Fruit fly (Drosophila melanogaster) whole organism, embryonic: ENCODE results near the gene Mgat4b.

Experiments
- ATbp ChIP-seq: fragments of 200-800 bp; sonication (Bioruptor generic); optimal IDR thresholded peaks from 2 replicates; lab custom pipeline; 2017; ENCODE audit warnings: missing biosample characterization, mild to moderate bottlenecking, missing genetic modification characterization, missing genetic modification reagents
- Atf-2 ChIP-seq: fragments of 200-800 bp; sonication (Bioruptor generic); optimal IDR thresholded peaks from 2 replicates; lab custom pipeline; 2016; ENCODE audit warnings: missing biosample characterization, missing genetic modification characterization
- CG11696 ChIP-seq: fragments of 200-800 bp; sonication (Bioruptor generic); IDR thresholded peaks from 2 replicates; pipeline ENCODE4 v1.3.6; 2022; ENCODE audit warnings: missing biosample characterization, missing genetic modification characterization
- CG15514 ChIP-seq: fragments of 200-800 bp; sonication (Bioruptor generic); optimal IDR thresholded peaks from 3 replicates; lab custom pipeline; 2017; ENCODE audit warnings: missing biosample characterization, missing genetic modification characterization, mild to moderate bottlenecking, moderate library complexity, missing genetic modification reagents
- CG18599 ChIP-seq: fragments of 200-800 bp; sonication (Bioruptor generic); optimal IDR thresholded peaks from 3 replicates; lab custom pipeline; 2017; ENCODE audit warnings: missing biosample characterization, missing genetic modification characterization, mild to moderate bottlenecking, moderate library complexity, missing genetic modification reagents
- CG3163 ChIP-seq: fragments of 200-800 bp; sonication (Bioruptor generic); optimal IDR thresholded peaks from 3 replicates; lab custom pipeline; 2016; ENCODE audit warnings: missing biosample characterization, missing genetic modification characterization
- CG3281 ChIP-seq: fragments of 200-800 bp; sonication (Bioruptor generic); optimal IDR thresholded peaks from 3 replicates; lab custom pipeline; 2017; ENCODE audit warnings: missing biosample characterization, mild to moderate bottlenecking, missing genetic modification characterization
- CG5180 ChIP-seq: fragments of 200-800 bp; sonication (Bioruptor generic); optimal IDR thresholded peaks from 3 replicates; lab custom pipeline; 2017; ENCODE audit warnings: missing biosample characterization, missing genetic modification characterization, mild to moderate bottlenecking, moderate library complexity, missing genetic modification reagents
- CG6175 ChIP-seq: fragments of 200-800 bp; sonication (Bioruptor generic); IDR thresholded peaks from 3 replicates; pipeline ENCODE4 v1.3.6; 2022; ENCODE audit warnings: missing biosample characterization, missing genetic modification characterization
- CG6254 ChIP-seq: fragments of 200-800 bp; sonication (Bioruptor generic); optimal IDR thresholded peaks from 3 replicates; lab custom pipeline; 2017; ENCODE audit warnings: mild to moderate bottlenecking, missing biosample characterization, missing genetic modification reagents, missing genetic modification characterization
- CG7963 ChIP-seq: fragments of 200-800 bp; sonication (Bioruptor generic); IDR thresholded peaks from 3 replicates; pipeline ENCODE4 v1.3.6; 2022; ENCODE audit warnings: missing biosample characterization, missing genetic modification characterization; ENCODE audit not compliant: partially characterized antibody
- Dbx ChIP-seq: fragments of 200-800 bp; sonication (Bioruptor generic); IDR thresholded peaks from 3 replicates; pipeline ENCODE4 v1.3.6; 2022; ENCODE audit warnings: missing biosample characterization, missing genetic modification characterization
- Dll ChIP-seq: fragments of 200-800 bp; sonication (Bioruptor generic); IDR thresholded peaks from 4 replicates; pipeline ENCODE4 v1.3.6; 2022; ENCODE audit warnings: missing biosample characterization, missing genetic modification characterization; ENCODE audit not compliant: partially characterized antibody
- Doc3 ChIP-seq: fragments of 200-800 bp; sonication (Bioruptor generic); IDR thresholded peaks from 3 replicates; pipeline ENCODE4 v1.3.6; 2022; ENCODE audit warnings: missing biosample characterization, missing genetic modification characterization; ENCODE audit not compliant: partially characterized antibody
- Drgx ChIP-seq: fragments of 200-800 bp; sonication (Bioruptor generic); IDR thresholded peaks from 2 replicates; pipeline ENCODE4 v1.3.6; 2022; ENCODE audit warnings: missing biosample characterization, missing genetic modification characterization
- ERR ChIP-seq: fragments of 200-800 bp; sonication (Bioruptor generic); optimal IDR thresholded peaks from 2 replicates; lab custom pipeline; 2016; ENCODE audit warnings: missing biosample characterization, missing genetic modification characterization
- Fer1 ChIP-seq: fragments of 200-800 bp; sonication (Bioruptor generic); optimal IDR thresholded peaks from 2 replicates; lab custom pipeline; 2017; ENCODE audit warnings: missing biosample characterization, mild to moderate bottlenecking, missing genetic modification characterization
- GATAe ChIP-seq: fragments of 200-800 bp; sonication (Bioruptor generic); conservative IDR thresholded peaks from 2 replicates; pipeline ENCODE4 v1.3.6; 2022; ENCODE audit warnings: missing biosample characterization, missing genetic modification characterization
- HLH3B ChIP-seq: fragments of 200-800 bp; sonication (Bioruptor generic); IDR thresholded peaks from 2 replicates; pipeline ENCODE4 v1.3.6; 2022; ENCODE audit warnings: missing biosample characterization, missing genetic modification characterization
- Hr3 ChIP-seq: fragments of 200-800 bp; sonication (Bioruptor generic); optimal IDR thresholded peaks from 3 replicates; lab custom pipeline; 2016; ENCODE audit warnings: missing biosample characterization, missing genetic modification characterization
- NC2α ChIP-seq: fragments of 200-800 bp; sonication (Bioruptor generic); optimal IDR thresholded peaks from 2 replicates; lab custom pipeline; 2016; ENCODE audit warnings: missing biosample characterization, missing genetic modification characterization
- Neu2 ChIP-seq: fragments of 200-800 bp; sonication (Bioruptor generic); optimal IDR thresholded peaks from 3 replicates; lab custom pipeline; 2016; ENCODE audit warnings: missing biosample characterization, missing genetic modification characterization, borderline replicate concordance
- Ssrp ChIP-seq: fragments of 200-800 bp; sonication (Bioruptor generic); optimal IDR thresholded peaks from 2 replicates; lab custom pipeline; 2018; ENCODE audit warnings: missing biosample characterization, mild to moderate bottlenecking, missing genetic modification characterization, moderate library complexity
- Trl ChIP-seq, 3 experiments: fragments of >200 bp in 2 of 3; fragments of 200-800 bp in 1 of 3; sonication (Bioruptor generic) in 1 of 3; optimal IDR thresholded peaks; 2 replicates in 1 of 3; 3 replicates in 2 of 3; lab custom pipeline; 2016 to 2017; ENCODE audit warnings: missing biosample characterization in 1 of 3, missing genetic modification characterization in 1 of 3
- Usf ChIP-seq: fragments of 200-800 bp; sonication (Bioruptor generic); optimal IDR thresholded peaks from 2 replicates; lab custom pipeline; 2017; ENCODE audit warnings: missing genotype, missing biosample characterization, missing genetic modification characterization
- Vsx1 ChIP-seq: fragments of 200-800 bp; sonication (Bioruptor generic); optimal IDR thresholded peaks from 2 replicates; lab custom pipeline; 2017; ENCODE audit warnings: missing biosample characterization, mild to moderate bottlenecking, missing genetic modification characterization, missing genetic modification reagents
- chn ChIP-seq: fragments of 200-800 bp; sonication (Bioruptor generic); optimal IDR thresholded peaks from 2 replicates; lab custom pipeline; 2016; ENCODE audit warnings: missing biosample characterization, missing genetic modification characterization
- ci ChIP-seq: fragments of 200-800 bp; sonication (Bioruptor generic); IDR thresholded peaks from 3 replicates; pipeline ENCODE4 v1.3.6; 2022; ENCODE audit warnings: missing biosample characterization, missing genetic modification characterization
- ems ChIP-seq: fragments of 200-800 bp; sonication (Bioruptor generic); optimal IDR thresholded peaks from 3 replicates; lab custom pipeline; 2016; ENCODE audit warnings: missing biosample characterization, missing genetic modification characterization
- en ChIP-seq: fragments of 200-800 bp; sonication (Bioruptor generic); optimal IDR thresholded peaks from 2 replicates; lab custom pipeline; 2016; ENCODE audit warnings: missing biosample characterization, missing genetic modification characterization
- exex ChIP-seq: fragments of 200-800 bp; sonication (Bioruptor generic); optimal IDR thresholded peaks from 4 replicates; lab custom pipeline; 2018; ENCODE audit warnings: missing biosample characterization, mild to moderate bottlenecking, missing genetic modification characterization, moderate library complexity
- gcm2 ChIP-seq: fragments of 200-800 bp; sonication (Bioruptor generic); optimal IDR thresholded peaks from 2 replicates; lab custom pipeline; 2016; ENCODE audit warnings: missing biosample characterization, missing genetic modification characterization
- inv ChIP-seq: fragments of 200-800 bp; sonication (Bioruptor generic); IDR thresholded peaks from 2 replicates; pipeline ENCODE4 v1.3.6; 2022; ENCODE audit warnings: missing biosample characterization, missing genetic modification characterization; ENCODE audit not compliant: partially characterized antibody
- kni ChIP-seq: fragments of 200-800 bp; sonication (Bioruptor generic); optimal IDR thresholded peaks from 3 replicates; lab custom pipeline; 2017; ENCODE audit warnings: mild to moderate bottlenecking, missing biosample characterization, missing genetic modification reagents, missing genetic modification characterization
- lov ChIP-seq, 2 experiments: fragments of 200-800 bp in 1 of 2; fragments of >200 bp in 1 of 2; sonication (Bioruptor generic) in 1 of 2; IDR thresholded peaks in 1 of 2; optimal IDR thresholded peaks in 1 of 2; 2 replicates in 1 of 2; 3 replicates in 1 of 2; pipeline versions ENCODE4 v1.3.6 to Lab custom; 2017 to 2022; ENCODE audit warnings: missing biosample characterization in 1 of 2, missing genetic modification characterization in 1 of 2
- pan ChIP-seq, 4 experiments: fragments of >200 bp in 3 of 4; fragments of 200-800 bp in 1 of 4; sonication (Bioruptor generic) in 1 of 4; optimal IDR thresholded peaks in 3 of 4; IDR thresholded peaks in 1 of 4; 2 replicates each; pipeline versions ENCODE4 v1.3.6 to Lab custom; 2017 to 2022; ENCODE audit warnings: missing biosample characterization in 2 of 4, missing genetic modification characterization in 2 of 4, mixed read lengths in 1 of 4
- pros ChIP-seq: fragments of 200-800 bp; sonication (Bioruptor generic); optimal IDR thresholded peaks from 3 replicates; lab custom pipeline; 2019; ENCODE audit warnings: missing biosample characterization, mild to moderate bottlenecking, missing genetic modification characterization, moderate library complexity
- pzg ChIP-seq: fragments of 200-800 bp; sonication (Bioruptor generic); optimal IDR thresholded peaks from 3 replicates; lab custom pipeline; 2018; ENCODE audit warnings: missing biosample characterization, mild to moderate bottlenecking, missing genetic modification characterization, moderate library complexity
- scrt ChIP-seq: fragments of 200-800 bp; sonication (Bioruptor generic); optimal IDR thresholded peaks from 2 replicates; lab custom pipeline; 2018; ENCODE audit warnings: missing biosample characterization, mild to moderate bottlenecking, missing genetic modification characterization, moderate library complexity
- stc ChIP-seq: fragments of 200-800 bp; sonication (Bioruptor generic); IDR thresholded peaks from 2 replicates; pipeline ENCODE4 v1.3.6; 2022; ENCODE audit warnings: missing biosample characterization, missing genetic modification characterization
- sug ChIP-seq: fragments of 200-800 bp; optimal IDR thresholded peaks from 2 replicates; lab custom pipeline; 2019; ENCODE audit warnings: missing biosample characterization, mild to moderate bottlenecking, missing genetic modification characterization, moderate library complexity
- tap ChIP-seq: fragments of 200-800 bp; optimal IDR thresholded peaks from 3 replicates; lab custom pipeline; 2019; ENCODE audit warnings: missing biosample characterization, mild to moderate bottlenecking, missing genetic modification characterization, moderate library complexity
- ttk ChIP-seq: fragments of 200-800 bp; sonication (Bioruptor generic); IDR thresholded peaks from 2 replicates; pipeline ENCODE4 v2.1.2; 2022; ENCODE audit warnings: missing biosample characterization, missing genetic modification characterization
- wdn ChIP-seq: fragments of 200-800 bp; sonication (Bioruptor generic); IDR thresholded peaks from 2 replicates; pipeline ENCODE4 v1.3.6; 2022; ENCODE audit warnings: missing biosample characterization, missing genetic modification characterization

The Mgat4b gene

dm6 chr3L:14758730-14759096, 10.4 kb downstream of the Mgat4b start:
- peak in 1 of 2 experiments; percentile 88 for TF ChIP-seq Trl (optimal IDR thresholded peaks at IDR 0.05; lab: Kevin White, UChicago)
- no peak for TF ChIP-seq Trl (GFP tag; optimal IDR thresholded peaks at IDR 0.05; lab: Kevin White, UChicago)
- peak; percentile 80 for TF ChIP-seq CG3163 (GFP tag; lab: Kevin White, UChicago)
- no peak for TF ChIP-seq Doc3
- peak; percentile 65 for TF ChIP-seq scrt
- TF ChIP-seq Dll (GFP tag; lab: Robert Waterston, UW), result 0 out of 4 replicates have a peak, but pooled peaks have one; percentile 12

dm6 chr3L:14757464-14758384, 11.4 kb downstream of the Mgat4b start, which contains the start of gene CG42507:
Gene CG42507, minus strand, starts transcription at chr3L:14757962.
- no peak for TF ChIP-seq pan (optimal IDR thresholded peaks at IDR 0.05; lab: Kevin White, UChicago)
- TF ChIP-seq pan (GFP tag; optimal IDR thresholded peaks at IDR 0.05 in 1 of 2, IDR thresholded peaks at IDR 0.05 in 1 of 2), result peak in 1 of 2 experiments; percentile 41
- no peak for TF ChIP-seq lov (optimal IDR thresholded peaks at IDR 0.05; lab: Kevin White, UChicago)
- TF ChIP-seq lov (GFP tag; IDR thresholded peaks at IDR 0.05; lab: Robert Waterston, UW), result 0 out of 3 replicates have a peak, but pooled peaks have one; percentile 29
- TF ChIP-seq HLH3B (GFP tag; lab: Robert Waterston, UW), result peak; percentile 23; the same call in 1 of the 2 replicates
- peak; percentile 46 for TF ChIP-seq ems (GFP tag; lab: Kevin White, UChicago)
- peak; percentile 12; the same call in 1 of the 2 replicates for TF ChIP-seq stc (GFP tag; lab: Robert Waterston, UW)
- peak; percentile 43 for TF ChIP-seq exex (tag; lab: Kevin White, UChicago)
- no peak for TF ChIP-seq en (GFP tag; lab: Kevin White, UChicago)
- peak; percentile 5 for TF ChIP-seq pzg
- TF ChIP-seq ATbp (GFP tag; lab: Kevin White, UChicago), result peak; percentile 33
- peak; percentile 66 for TF ChIP-seq CG18599
- no peak for TF ChIP-seq NC2α
- peak; percentile 98 for TF ChIP-seq pros (GFP tag; lab: Kevin White, UChicago)
- peak; percentile 30 for TF ChIP-seq tap (tag; lab: Kevin White, UChicago)
- no peak for TF ChIP-seq Vsx1 (GFP tag; lab: Kevin White, UChicago)
- peak; percentile 17 for TF ChIP-seq CG15514 (GFP tag; lab: Kevin White, UChicago)
- no peak for TF ChIP-seq Usf (GFP tag; lab: Kevin White, UChicago)
- TF ChIP-seq GATAe (GFP tag; lab: Robert Waterston, UW), result no peak
- TF ChIP-seq Neu2, result peak; percentile 58
- no peak for TF ChIP-seq CG7963 (GFP tag; lab: Robert Waterston, UW)
- TF ChIP-seq sug (tag; lab: Kevin White, UChicago), result peak; percentile 84
- TF ChIP-seq Ssrp (tag; lab: Kevin White, UChicago), result no peak
- TF ChIP-seq gcm2 (GFP tag; lab: Kevin White, UChicago), result no peak
- TF ChIP-seq ci, result peak; percentile 71; the same call in 2 of the 3 replicates
- no peak for TF ChIP-seq Hr3 (GFP tag; lab: Kevin White, UChicago)
- TF ChIP-seq chn (GFP tag; lab: Kevin White, UChicago), result peak; percentile 21
- TF ChIP-seq ERR, result no peak
- TF ChIP-seq wdn (GFP tag; lab: Robert Waterston, UW), result peak; percentile 85; the same call in 1 of the 2 replicates
- TF ChIP-seq CG5180 (GFP tag; lab: Kevin White, UChicago), result peak; percentile 6
- peak; percentile 95 for TF ChIP-seq kni
- peak; percentile 35; the same call in 1 of the 2 replicates for TF ChIP-seq ttk (GFP tag; lab: Robert Waterston, UW)
- TF ChIP-seq Fer1, result peak; percentile 39
- peak; percentile 67; the same call in 2 of the 3 replicates for TF ChIP-seq Dbx (GFP tag; lab: Robert Waterston, UW)
- no peak for TF ChIP-seq inv (GFP tag; lab: Robert Waterston, UW)
- peak; percentile 48; the same call in 1 of the 2 replicates for TF ChIP-seq CG11696 (GFP tag; lab: Robert Waterston, UW)
- no peak for TF ChIP-seq Atf-2 (GFP tag; lab: Kevin White, UChicago)
- TF ChIP-seq Drgx (GFP tag; lab: Robert Waterston, UW), result 0 out of 2 replicates have a peak, but pooled peaks have one; percentile 8
- TF ChIP-seq CG3281 (GFP tag; lab: Kevin White, UChicago), result peak; percentile 71
- peak; percentile 45 for TF ChIP-seq CG6254 (GFP tag; lab: Kevin White, UChicago)
- TF ChIP-seq CG6175 (GFP tag; lab: Robert Waterston, UW), result 0 out of 3 replicates have a peak, but pooled peaks have one; percentile 18
